Worm (Caenorhabditis elegans) whole organism, young adult: ENCODE data around the gene sprr-2.
A peak's percentile ranks its signal among the peaks of the same experiment; 100 is the strongest.

Source experiments
- B0336.3 ChIP-seq: fragments of 200-800 bp; sonication (Bioruptor generic); IDR thresholded peaks from 2 replicates; pipeline ENCODE4 v1.3.6; 2022; ENCODE audit warnings: missing genetic modification characterization, missing compliant biosample characterization
- C06A6.2 ChIP-seq: fragments of 200-800 bp; sonication (Bioruptor generic); conservative IDR thresholded peaks from 2 replicates; pipeline ENCODE4 v1.3.6; 2022; ENCODE audit warnings: missing genetic modification characterization, missing compliant biosample characterization
- C17E4.6 ChIP-seq: fragments of 200-800 bp; sonication (Bioruptor generic); IDR thresholded peaks from 2 replicates; pipeline ENCODE4 v1.3.6; 2022; ENCODE audit warnings: missing genetic modification reagents, missing genetic modification characterization, missing compliant biosample characterization
- F10E7.11 ChIP-seq: sonication (generic microtip); optimal IDR thresholded peaks from 2 replicates; lab custom pipeline; 2017; ENCODE audit warnings: mild to moderate bottlenecking, missing genetic modification characterization, moderate library complexity, missing compliant biosample characterization
- F22D6.2 ChIP-seq: sonication (generic microtip); optimal IDR thresholded peaks from 2 replicates; lab custom pipeline; 2016; ENCODE audit warnings: mild to moderate bottlenecking, missing genetic modification characterization, missing compliant biosample characterization
- F33H1.4 ChIP-seq: fragments of 200-800 bp; sonication (Bioruptor generic); IDR thresholded peaks from 2 replicates; pipeline ENCODE4 v1.3.6; 2022; ENCODE audit warnings: missing genetic modification reagents, missing genetic modification characterization, missing compliant biosample characterization
- F49E8.2 ChIP-seq: sonication (generic microtip); optimal IDR thresholded peaks from 3 replicates; lab custom pipeline; 2017; ENCODE audit warnings: missing genetic modification characterization, mild to moderate bottlenecking, missing compliant biosample characterization, antibody characterized with exemption, moderate library complexity; ENCODE audit not compliant: insufficient read depth
- F55B11.4 ChIP-seq: sonication (generic microtip); optimal IDR thresholded peaks from 2 replicates; lab custom pipeline; 2016; ENCODE audit warnings: missing compliant biosample characterization, missing genetic modification characterization, borderline replicate concordance; ENCODE audit not compliant: insufficient read depth
- K12H6.12 ChIP-seq: fragments of 200-800 bp; sonication (Bioruptor generic); optimal IDR thresholded peaks from 2 replicates; lab custom pipeline; 2018; ENCODE audit warnings: mild to moderate bottlenecking, missing genetic modification characterization, missing compliant biosample characterization
- Y53G8AR.9 ChIP-seq: fragments of 200-800 bp; sonication (Bioruptor generic); conservative IDR thresholded peaks from 2 replicates; pipeline ENCODE4 v1.3.6; 2022; ENCODE audit warnings: missing genetic modification reagents, missing genetic modification characterization, missing compliant biosample characterization
- Y56A3A.18 ChIP-seq: fragments of 200-800 bp; sonication (Bioruptor generic); IDR thresholded peaks from 2 replicates; pipeline ENCODE4 v1.3.6; 2022; ENCODE audit warnings: missing genetic modification reagents, missing genetic modification characterization, missing compliant biosample characterization
- Y67H2A.10 ChIP-seq: fragments of 200-800 bp; sonication (Bioruptor generic); conservative IDR thresholded peaks from 2 replicates; pipeline ENCODE4 v1.3.6; 2022; ENCODE audit warnings: missing genetic modification reagents, missing genetic modification characterization, missing compliant biosample characterization
- Y79H2A.3 ChIP-seq: fragments of 200-800 bp; sonication (Bioruptor generic); conservative IDR thresholded peaks from 2 replicates; pipeline ENCODE4 v1.3.6; 2022; ENCODE audit warnings: missing genetic modification reagents, missing genetic modification characterization, missing compliant biosample characterization
- aptf-2 ChIP-seq: fragments of 200-800 bp; sonication (Bioruptor generic); conservative IDR thresholded peaks from 2 replicates; pipeline ENCODE4 v1.3.6; 2022; ENCODE audit warnings: missing genetic modification reagents, missing genetic modification characterization, missing compliant biosample characterization
- athp-1 ChIP-seq: sonication (generic microtip); optimal IDR thresholded peaks from 2 replicates; lab custom pipeline; 2017; ENCODE audit warnings: mild to moderate bottlenecking, missing genetic modification characterization, missing compliant biosample characterization
- attf-5 ChIP-seq: fragments of 200-800 bp; sonication (Bioruptor generic); optimal IDR thresholded peaks from 2 replicates; lab custom pipeline; 2018; ENCODE audit warnings: mild to moderate bottlenecking, missing genetic modification characterization, missing compliant biosample characterization
- bed-1 ChIP-seq: fragments of 200-800 bp; sonication (Bioruptor generic); IDR thresholded peaks from 2 replicates; pipeline ENCODE4 v1.3.6; 2022; ENCODE audit warnings: missing genetic modification reagents, missing genetic modification characterization, missing compliant biosample characterization
- ccch-3 ChIP-seq: fragments of 200-800 bp; sonication (Bioruptor generic); optimal IDR thresholded peaks from 2 replicates; lab custom pipeline; 2018; ENCODE audit warnings: mild to moderate bottlenecking, missing genetic modification characterization, missing compliant biosample characterization
- cebp-1 ChIP-seq, 2 experiments: fragments of 200-800 bp in 1 of 2; sonication (Bioruptor generic) in 1 of 2; sonication (generic microtip) in 1 of 2; IDR thresholded peaks in 1 of 2; optimal IDR thresholded peaks in 1 of 2; 2 replicates each; pipeline versions ENCODE4 v1.3.6 to Lab custom; 2017 to 2022; ENCODE audit warnings: missing compliant biosample characterization in 2 of 2, missing genetic modification characterization in 2 of 2, mild to moderate bottlenecking in 1 of 2, missing genetic modification reagents in 1 of 2, moderate library complexity in 1 of 2
- cebp-2 ChIP-seq: fragments of 200-800 bp; sonication (Bioruptor generic); IDR thresholded peaks from 2 replicates; pipeline ENCODE4 v1.3.6; 2022; ENCODE audit warnings: missing genetic modification characterization, missing compliant biosample characterization
- ceh-100 ChIP-seq: fragments of 200-800 bp; sonication (Bioruptor generic); IDR thresholded peaks from 2 replicates; pipeline ENCODE4 v1.3.6; 2022; ENCODE audit warnings: missing genetic modification reagents, missing genetic modification characterization, missing compliant biosample characterization
- ceh-27 ChIP-seq: fragments of 200-800 bp; sonication (Bioruptor generic); optimal IDR thresholded peaks from 2 replicates; lab custom pipeline; 2018; ENCODE audit warnings: mild to moderate bottlenecking, missing genetic modification characterization, moderate library complexity, missing compliant biosample characterization
- ceh-40 ChIP-seq: fragments of 200-800 bp; sonication (Bioruptor generic); IDR thresholded peaks from 2 replicates; pipeline ENCODE4 v1.3.6; 2022; ENCODE audit warnings: missing genetic modification characterization, missing compliant biosample characterization
- dox-1 ChIP-seq: fragments of 200-800 bp; sonication (Bioruptor generic); IDR thresholded peaks from 2 replicates; pipeline ENCODE4 v1.3.6; 2022; ENCODE audit warnings: missing genetic modification reagents, missing genetic modification characterization, missing compliant biosample characterization
- hmg-20 ChIP-seq: fragments of 200-800 bp; sonication (Bioruptor generic); IDR thresholded peaks from 2 replicates; pipeline ENCODE4 v1.3.6; 2022; ENCODE audit warnings: missing genetic modification reagents, missing genetic modification characterization, missing compliant biosample characterization
- let-526 ChIP-seq: fragments of 200-800 bp; sonication (Bioruptor generic); IDR thresholded peaks from 2 replicates; pipeline ENCODE4 v1.3.6; 2022; ENCODE audit warnings: missing genetic modification reagents, missing genetic modification characterization, missing compliant biosample characterization
- let-607 ChIP-seq, 2 experiments: fragments of 200-800 bp in 1 of 2; sonication (Bioruptor generic) in 1 of 2; sonication (generic microtip) in 1 of 2; optimal IDR thresholded peaks; 2 replicates each; lab custom pipeline; 2016 to 2018; ENCODE audit warnings: mild to moderate bottlenecking in 2 of 2, missing compliant biosample characterization in 2 of 2, missing genetic modification characterization in 2 of 2, moderate library complexity in 2 of 2, missing genotype in 1 of 2
- lin-35 ChIP-seq, 3 experiments: fragments of 150-350 bp in 2 of 3; sonication (generic microtip) in 1 of 3; optimal IDR thresholded peaks; 2 replicates each; lab custom pipeline; 2014 to 2018; ENCODE audit warnings: missing biosample characterization in 3 of 3, missing genetic modification characterization in 3 of 3, missing genetic modification reagents in 3 of 3
- lin-40 ChIP-seq: sonication (generic microtip); optimal IDR thresholded peaks from 2 replicates; lab custom pipeline; 2016; ENCODE audit warnings: missing genetic modification characterization, mild to moderate bottlenecking, missing compliant biosample characterization, missing genotype, missing genetic modification reagents
- madf-10 ChIP-seq: sonication (generic microtip); optimal IDR thresholded peaks from 2 replicates; lab custom pipeline; 2016; ENCODE audit warnings: mild to moderate bottlenecking, missing genetic modification characterization, missing compliant biosample characterization
- madf-3 ChIP-seq: fragments of 200-800 bp; sonication (Bioruptor generic); IDR thresholded peaks from 2 replicates; pipeline ENCODE4 v1.3.6; 2022; ENCODE audit warnings: missing genetic modification reagents, missing genetic modification characterization, missing compliant biosample characterization
- mcd-1 ChIP-seq: fragments of 200-800 bp; sonication (Bioruptor generic); IDR thresholded peaks from 2 replicates; pipeline ENCODE4 v1.3.6; 2022; ENCODE audit warnings: missing genetic modification reagents, missing genetic modification characterization, missing compliant biosample characterization
- nfya-1 ChIP-seq: sonication (generic microtip); optimal IDR thresholded peaks from 2 replicates; lab custom pipeline; 2017; ENCODE audit warnings: antibody characterized with exemption, missing compliant biosample characterization, missing genetic modification characterization, borderline replicate concordance; ENCODE audit not compliant: insufficient read depth
- nfyb-1 ChIP-seq: fragments of 200-800 bp; sonication (Bioruptor generic); IDR thresholded peaks from 2 replicates; pipeline ENCODE4 v1.3.6; 2022; ENCODE audit warnings: missing genetic modification reagents, missing genetic modification characterization, missing compliant biosample characterization
- nhr-80 ChIP-seq: sonication (generic microtip); optimal IDR thresholded peaks from 2 replicates; lab custom pipeline; 2016; ENCODE audit warnings: missing genetic modification characterization, missing compliant biosample characterization
- nhr-90 ChIP-seq: sonication (generic microtip); optimal IDR thresholded peaks from 2 replicates; lab custom pipeline; 2016; ENCODE audit warnings: missing genotype, mild to moderate bottlenecking, missing genetic modification characterization, missing compliant biosample characterization
- pha-4 ChIP-seq: fragments of 150-350 bp; sonication (generic microtip); optimal IDR thresholded peaks from 2 replicates; lab custom pipeline; 2014; ENCODE audit warnings: missing biosample characterization, missing genetic modification reagents, missing genetic modification characterization
- rcor-1 ChIP-seq: fragments of 200-800 bp; sonication (Bioruptor generic); IDR thresholded peaks from 2 replicates; pipeline ENCODE4 v1.3.6; 2022; ENCODE audit warnings: missing genetic modification reagents, missing genetic modification characterization, missing compliant biosample characterization
- sdz-38 ChIP-seq: sonication (generic microtip); optimal IDR thresholded peaks from 2 replicates; lab custom pipeline; 2016; ENCODE audit warnings: missing genotype, missing genetic modification characterization, missing compliant biosample characterization
- sea-2 ChIP-seq: fragments of 200-800 bp; sonication (Bioruptor generic); IDR thresholded peaks from 2 replicates; pipeline ENCODE4 v1.3.6; 2022; ENCODE audit warnings: missing genetic modification characterization, missing compliant biosample characterization
- snpc-1.1 ChIP-seq: sonication (generic microtip); optimal IDR thresholded peaks from 2 replicates; lab custom pipeline; 2017; ENCODE audit warnings: missing genetic modification characterization, mild to moderate bottlenecking, missing compliant biosample characterization, antibody characterized with exemption, moderate library complexity, missing genotype, missing genetic modification reagents; ENCODE audit not compliant: insufficient read depth
- snpc-1.3 ChIP-seq: sonication (generic microtip); optimal IDR thresholded peaks from 2 replicates; lab custom pipeline; 2017; ENCODE audit warnings: missing genetic modification characterization, mild to moderate bottlenecking, missing compliant biosample characterization, antibody characterized with exemption, moderate library complexity, missing genotype, missing genetic modification reagents; ENCODE audit not compliant: insufficient read depth
- sptf-2 ChIP-seq: fragments of 200-800 bp; sonication (Bioruptor generic); optimal IDR thresholded peaks from 2 replicates; lab custom pipeline; 2018; ENCODE audit warnings: mild to moderate bottlenecking, missing genetic modification characterization, missing compliant biosample characterization
- tbp1 ChIP-seq: fragments of 200-800 bp; sonication (Bioruptor generic); optimal IDR thresholded peaks from 2 replicates; lab custom pipeline; 2018; ENCODE audit warnings: mild to moderate bottlenecking, missing genetic modification characterization, missing compliant biosample characterization
- ztf-25 ChIP-seq: fragments of 200-800 bp; sonication (Bioruptor generic); IDR thresholded peaks from 2 replicates; pipeline ENCODE4 v1.3.6; 2022; ENCODE audit warnings: missing genetic modification reagents, missing genetic modification characterization, missing compliant biosample characterization
- ztf-28 ChIP-seq: fragments of 200-800 bp; sonication (Bioruptor generic); IDR thresholded peaks from 2 replicates; pipeline ENCODE4 v1.3.6; 2022; ENCODE audit warnings: missing genetic modification reagents, missing genetic modification characterization, missing compliant biosample characterization

The sprr-2 gene

DNA sequence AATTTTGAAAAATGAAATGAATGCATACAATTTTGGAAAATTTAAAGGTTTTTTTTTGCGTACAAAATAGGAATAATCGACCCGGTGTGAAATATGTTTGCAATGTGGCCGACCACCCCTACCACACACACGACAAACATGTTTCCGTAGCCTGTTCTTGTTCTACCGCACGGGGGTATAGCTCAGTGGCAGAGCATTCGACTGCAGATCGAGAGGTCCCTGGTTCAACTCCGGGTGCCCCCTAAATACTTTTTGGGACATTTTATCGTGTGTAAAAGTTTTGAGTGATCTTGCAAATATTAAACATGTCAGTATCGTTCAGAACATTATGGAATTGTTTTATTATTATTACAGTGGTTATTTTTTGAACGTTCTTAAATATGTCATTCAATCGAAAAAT lies 11.5 kb downstream of the sprr-2 start (continued):
- TF ChIP-seq sptf-2 (GFP tag; lab: Kevin White, UChicago) (peak; percentile 74), madf-10 (tag; lab: Kevin White, UChicago) (peak; percentile 19), snpc-1.1 (peak; percentile 59), Y56A3A.18 (GFP tag; lab: Robert Waterston, UW) (no peak; the same call in 1 of the 2 replicates), ceh-40 (GFP tag; lab: Robert Waterston, UW) (peak; percentile 92), rcor-1 (GFP tag; lab: Robert Waterston, UW) (no peak), B0336.3 (GFP tag; lab: Robert Waterston, UW) (no peak), ccch-3 (GFP tag; lab: Kevin White, UChicago) (no peak), sdz-38 (tag; lab: Kevin White, UChicago) (no peak), madf-3 (GFP tag; lab: Robert Waterston, UW) (peak; percentile 86), Y79H2A.3 (0 out of 2 replicates have a peak, but pooled peaks have one; percentile 42), nhr-80 (tag; lab: Kevin White, UChicago) (no peak), nhr-90 (tag; lab: Kevin White, UChicago) (peak; percentile 80), F49E8.2 (tag; lab: Kevin White, UChicago) (no peak), C06A6.2 (GFP tag; lab: Robert Waterston, UW) (peak; percentile 59; the same call in 1 of the 2 replicates), cebp-2 (GFP tag; lab: Robert Waterston, UW) (0 out of 2 replicates have a peak, but pooled peaks have one; percentile 81), bed-1 (GFP tag; lab: Robert Waterston, UW) (0 out of 2 replicates have a peak, but pooled peaks have one; percentile 58), attf-5 (GFP tag; lab: Kevin White, UChicago) (peak; percentile 65), aptf-2 (GFP tag; lab: Robert Waterston, UW) (0 out of 2 replicates have a peak, but pooled peaks have one; percentile 42), ztf-25 (peak; percentile 79; the same call in 1 of the 2 replicates), K12H6.12 (no peak), F55B11.4 (tag; lab: Kevin White, UChicago) (no peak), athp-1 (peak; percentile 8), hmg-20 (GFP tag; lab: Robert Waterston, UW) (peak; percentile 80), let-526 (GFP tag; lab: Robert Waterston, UW) (no peak), dox-1 (no peak), sea-2 (GFP tag; lab: Robert Waterston, UW) (no peak), lin-40 (tag; lab: Kevin White, UChicago) (peak; percentile 55), snpc-1.3 (tag; lab: Kevin White, UChicago) (peak; percentile 76), C17E4.6 (GFP tag; lab: Robert Waterston, UW) (no peak), Y67H2A.10 (peak; percentile 29; the same call in 1 of the 2 replicates), F33H1.4 (no peak), F10E7.11 (tag; lab: Kevin White, UChicago) (peak; percentile 37), ceh-27 (GFP tag; lab: Kevin White, UChicago) (peak; percentile 49), lin-35 (GFP tag; optimal IDR thresholded peaks at IDR 0.05; lab: Kevin White, UChicago) (peak in 1 of 3 experiments; percentile 32), ztf-28 (0 out of 2 replicates have a peak, but pooled peaks have one; percentile 79), ceh-100 (GFP tag; lab: Robert Waterston, UW) (no peak), pha-4 (tag; lab: Kevin White, UChicago) (no peak), let-607 (tag; optimal IDR thresholded peaks at IDR 0.05; lab: Kevin White, UChicago) (peak in 1 of 2 experiments; percentile 59), mcd-1 (GFP tag; lab: Robert Waterston, UW) (no peak; the same call in 1 of the 2 replicates), cebp-1 (GFP tag; IDR thresholded peaks at IDR 0.05; lab: Robert Waterston, UW) (0 out of 2 replicates have a peak, but pooled peaks have one; percentile 54), cebp-1 (tag; optimal IDR thresholded peaks at IDR 0.05; lab: Kevin White, UChicago) (no peak), tbp1 (GFP tag; lab: Kevin White, UChicago) (peak; percentile 91), Y53G8AR.9 (no peak), nfya-1 (no peak), F22D6.2 (peak; percentile 15), nfyb-1 (GFP tag; lab: Robert Waterston, UW) (peak; percentile 75; the same call in 1 of the 2 replicates)
